Fruit fly (Drosophila melanogaster): ENCODE data around the gene mid.

dm6 chr2L:5496468-5497093 lies 35.1 kb downstream of the mid start:
- TF ChIP-seq CG7368 (GFP tag; optimal IDR thresholded peaks at IDR 0.05): no peak
- TF ChIP-seq CG8319 (GFP tag; optimal IDR thresholded peaks at IDR 0.05): no peak
- TF ChIP-seq Blimp-1 (GFP tag; optimal IDR thresholded peaks at IDR 0.05): no peak
- no peak for TF ChIP-seq Sox15 (GFP tag; optimal IDR thresholded peaks at IDR 0.05)
- TF ChIP-seq CG11902 (GFP tag; optimal IDR thresholded peaks at IDR 0.05): no peak
- no peak for TF ChIP-seq CG8119 (GFP tag; IDR thresholded peaks at IDR 0.05)
- TF ChIP-seq Hr39 (GFP tag; optimal IDR thresholded peaks at IDR 0.05): no peak
- no peak for TF ChIP-seq Hr4 (GFP tag; optimal IDR thresholded peaks at IDR 0.05)
- TF ChIP-seq Sox14 (GFP tag; optimal IDR thresholded peaks at IDR 0.05): no peak
- TF ChIP-seq CG9139 (GFP tag; optimal IDR thresholded peaks at IDR 0.05): no peak
- no peak for TF ChIP-seq CG34406 (GFP tag; optimal IDR thresholded peaks at IDR 0.05)
- no peak for TF ChIP-seq fd85E (GFP tag; optimal IDR thresholded peaks at IDR 0.05)

All from whole organism, prepupa.